Fruit fly (Drosophila melanogaster): ENCODE data around the gene CG12111.

CG12111 gene

DNA sequence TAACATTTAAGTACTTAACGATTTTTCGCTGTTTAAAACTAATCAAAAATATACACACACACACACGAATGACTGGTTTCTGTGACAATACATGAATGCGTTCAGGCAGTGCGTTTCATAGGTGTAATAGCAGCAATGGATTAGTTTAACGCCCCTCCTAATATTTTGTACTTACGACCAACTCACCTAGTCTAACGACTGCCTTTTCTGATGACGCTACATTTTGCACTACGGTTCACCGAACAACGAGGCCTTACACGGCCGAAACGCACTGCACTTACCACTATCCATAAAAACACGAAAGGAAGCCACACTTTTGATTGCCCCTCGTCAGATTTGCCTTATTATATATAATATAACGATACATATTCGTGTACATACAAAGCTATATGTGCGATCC, 30.4 kb upstream of the CG12111 start (continued):
- TF ChIP-seq B-H1 (GFP tag; IDR thresholded peaks at IDR 0.05) (no peak), ash1 (GFP tag; optimal IDR thresholded peaks at IDR 0.05) (no peak), CG11456 (GFP tag; IDR thresholded peaks at IDR 0.05) (peak; percentile 65; the same call in 2 of the 3 replicates)

DNA sequence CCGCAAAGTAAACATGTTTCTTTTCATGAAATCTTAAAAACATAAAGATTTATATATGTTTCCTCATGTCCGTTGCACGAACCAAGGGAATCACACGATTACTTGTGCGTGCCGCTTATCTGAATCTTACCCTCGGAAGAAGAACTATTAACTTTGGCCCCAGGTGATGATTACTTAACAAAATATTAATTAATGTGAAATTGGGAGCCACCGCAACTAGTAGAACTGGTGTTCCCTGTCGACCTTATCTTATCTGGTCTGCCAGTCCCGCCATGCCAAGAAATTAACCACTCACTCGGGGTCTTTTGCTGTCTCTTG, 22.4 kb upstream of the CG12111 start:
- TF ChIP-seq CG17802 (tag; optimal IDR thresholded peaks at IDR 0.05), result no peak
- no peak for TF ChIP-seq CG10959 (GFP tag; IDR thresholded peaks at IDR 0.05)
- TF ChIP-seq Hr78 (GFP tag; optimal IDR thresholded peaks at IDR 0.05), result peak in 1 of 2 experiments; percentile 66
- peak; percentile 46 for TF ChIP-seq Med (GFP tag)
- TF ChIP-seq Nf-YA (GFP tag; IDR thresholded peaks at IDR 0.05), result no peak
- peak; percentile 55 for TF ChIP-seq grn (GFP tag; optimal IDR thresholded peaks at IDR 0.05)
- no peak for TF ChIP-seq CG2199 (GFP tag; IDR thresholded peaks at IDR 0.05)
- peak; percentile 13 for TF ChIP-seq grau (tag; optimal IDR thresholded peaks at IDR 0.05)
- peak; percentile 64 for TF ChIP-seq exex (tag; optimal IDR thresholded peaks at IDR 0.05)
- no peak for TF ChIP-seq CG1832 (GFP tag; optimal IDR thresholded peaks at IDR 0.05)

DNA sequence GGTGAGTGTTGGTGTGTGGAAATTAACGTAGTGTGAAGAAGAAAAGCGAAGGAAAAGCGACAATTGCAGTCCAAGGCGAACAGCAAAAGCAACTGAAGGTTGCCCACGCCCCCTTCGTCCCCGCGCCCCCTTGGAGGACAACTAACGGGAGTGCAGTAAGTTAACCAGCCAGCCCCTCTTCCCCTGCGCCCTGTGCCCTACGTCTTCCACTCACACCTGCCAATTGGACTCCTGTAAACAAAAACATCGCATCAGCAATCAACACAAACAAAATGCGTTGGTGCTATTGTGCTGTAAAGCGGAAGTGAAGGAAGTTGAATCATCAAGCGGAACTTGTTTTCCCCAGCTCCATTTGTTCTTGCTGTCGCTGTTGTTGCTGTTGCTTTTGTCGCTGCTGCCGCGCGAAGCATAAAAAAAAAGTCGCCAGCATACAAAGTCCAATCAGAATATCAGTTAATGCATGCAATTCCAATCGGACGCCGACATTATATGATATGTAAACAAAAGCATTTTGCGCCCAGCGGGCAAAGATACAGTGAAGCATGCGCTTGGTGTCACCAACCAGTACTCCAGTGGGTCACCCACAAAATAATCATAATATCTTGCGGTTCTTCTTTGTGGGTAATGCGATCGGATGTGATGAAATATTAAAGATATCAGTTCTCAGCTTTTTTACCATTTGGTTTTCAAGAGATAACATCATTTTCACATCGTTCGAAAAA, 21.9 kb upstream of the CG12111 start:
- TF ChIP-seq CG34422 (GFP tag; IDR thresholded peaks at IDR 0.05) (no peak), cwo (GFP tag; optimal IDR thresholded peaks at IDR 0.05) (no peak), Pdp1 (GFP tag; optimal IDR thresholded peaks at IDR 0.05) (peak in 1 of 2 experiments; percentile 3), CG16815 (GFP tag; optimal IDR thresholded peaks at IDR 0.05) (no peak), Nf-YC (tag; optimal IDR thresholded peaks at IDR 0.05) (no peak), CG3726 (GFP tag; IDR thresholded peaks at IDR 0.05) (no peak), CG13296 (GFP tag; optimal IDR thresholded peaks at IDR 0.05) (no peak), mirr (GFP tag; optimal IDR thresholded peaks at IDR 0.05) (no peak), trem (tag; optimal IDR thresholded peaks at IDR 0.05) (no peak), CG1233 (GFP tag; optimal IDR thresholded peaks at IDR 0.05) (no peak), CG14441 (GFP tag; IDR thresholded peaks at IDR 0.05) (no peak), gcm (GFP tag; optimal IDR thresholded peaks at IDR 0.05) (no peak), bowl (GFP tag; IDR thresholded peaks at IDR 0.05) (no peak), bsh (GFP tag; optimal IDR thresholded peaks at IDR 0.05) (peak in 1 of 2 experiments; percentile 50), Blimp-1 (GFP tag; optimal IDR thresholded peaks at IDR 0.05) (no peak), CG15073 (GFP tag; optimal IDR thresholded peaks at IDR 0.05) (no peak), p53 (GFP tag; optimal IDR thresholded peaks at IDR 0.05) (no peak), sim (GFP tag; IDR thresholded peaks at IDR 0.05) (no peak), CG15269 (tag; optimal IDR thresholded peaks at IDR 0.05) (no peak), nom (GFP tag; optimal IDR thresholded peaks at IDR 0.05) (peak; percentile 97), cg (GFP tag; optimal IDR thresholded peaks at IDR 0.05) (peak; percentile 55), CG31365 (tag; optimal IDR thresholded peaks at IDR 0.05) (no peak), pum (GFP tag; optimal IDR thresholded peaks at IDR 0.05) (no peak), BtbVII (GFP tag; optimal IDR thresholded peaks at IDR 0.05) (no peak), Camta (GFP tag; optimal IDR thresholded peaks at IDR 0.05) (no peak), HmgZ (tag; optimal IDR thresholded peaks at IDR 0.05) (no peak), kah (GFP tag; optimal IDR thresholded peaks at IDR 0.05) (peak; percentile 2), Optix (GFP tag; IDR thresholded peaks at IDR 0.05) (no peak), Spps (tag; optimal IDR thresholded peaks at IDR 0.05) (no peak), crol (GFP tag; IDR thresholded peaks at IDR 0.05) (peak; percentile 83), klu (GFP tag; IDR thresholded peaks at IDR 0.05) (no peak), Rfx (GFP tag; IDR thresholded peaks at IDR 0.05) (no peak), lmd (GFP tag; IDR thresholded peaks at IDR 0.05) (no peak), dmrt99B (tag; optimal IDR thresholded peaks at IDR 0.05) (no peak), lbe (GFP tag; optimal IDR thresholded peaks at IDR 0.05) (peak; percentile 2)

All from whole organism, embryonic.